Fruit fly (Drosophila melanogaster) whole organism, embryonic: ENCODE results near the gene CG31752.

Experiments used
- CG11695 ChIP-seq: fragments of 200-800 bp; sonication (Bioruptor generic); IDR thresholded peaks from 3 replicates; pipeline ENCODE4 v1.3.6; 2022; ENCODE audit warnings: missing biosample characterization, missing genetic modification characterization
- CG12219 ChIP-seq: fragments of 200-800 bp; sonication (Bioruptor generic); optimal IDR thresholded peaks from 3 replicates; lab custom pipeline; 2018; ENCODE audit warnings: missing biosample characterization, mild to moderate bottlenecking, missing genetic modification characterization
- CG12299 ChIP-seq: fragments of 200-800 bp; sonication (Bioruptor generic); optimal IDR thresholded peaks from 2 replicates; lab custom pipeline; 2018; ENCODE audit warnings: missing biosample characterization, mild to moderate bottlenecking, missing genetic modification characterization
- CG16813 ChIP-seq: fragments of 200-800 bp; sonication (Bioruptor generic); IDR thresholded peaks from 3 replicates; pipeline ENCODE4 v1.3.6; 2022; ENCODE audit warnings: missing biosample characterization, missing genetic modification characterization; ENCODE audit not compliant: partially characterized antibody
- CG18011 ChIP-seq: fragments of 200-800 bp; sonication (Bioruptor generic); optimal IDR thresholded peaks from 2 replicates; lab custom pipeline; 2017; ENCODE audit warnings: missing biosample characterization, missing genetic modification characterization, mild to moderate bottlenecking, moderate library complexity, missing genotype
- CG18599 ChIP-seq: fragments of 200-800 bp; sonication (Bioruptor generic); optimal IDR thresholded peaks from 3 replicates; lab custom pipeline; 2017; ENCODE audit warnings: missing biosample characterization, missing genetic modification characterization, mild to moderate bottlenecking, moderate library complexity, missing genetic modification reagents
- CG3407 ChIP-seq: fragments of 200-800 bp; sonication (Bioruptor generic); optimal IDR thresholded peaks from 2 replicates; lab custom pipeline; 2018; ENCODE audit warnings: missing biosample characterization, mild to moderate bottlenecking, missing genetic modification characterization
- CG34376 ChIP-seq: fragments of 200-800 bp; sonication (Bioruptor generic); optimal IDR thresholded peaks from 2 replicates; lab custom pipeline; 2018; ENCODE audit warnings: missing biosample characterization, mild to moderate bottlenecking, missing genetic modification characterization
- CG4360 ChIP-seq: fragments of 200-800 bp; sonication (Bioruptor generic); IDR thresholded peaks from 2 replicates; pipeline ENCODE4 v1.3.6; 2022; ENCODE audit warnings: missing biosample characterization, missing genetic modification characterization
- CG4617 ChIP-seq: fragments of 200-800 bp; sonication (Bioruptor generic); optimal IDR thresholded peaks from 3 replicates; lab custom pipeline; 2016; ENCODE audit warnings: missing biosample characterization, missing genetic modification characterization, borderline replicate concordance
- CG4854 ChIP-seq: fragments of 200-800 bp; sonication (Bioruptor generic); optimal IDR thresholded peaks from 2 replicates; lab custom pipeline; 2016; ENCODE audit warnings: missing biosample characterization, missing genetic modification characterization, inconsistent platforms
- CG8944 ChIP-seq: fragments of 200-800 bp; sonication (Bioruptor generic); optimal IDR thresholded peaks from 3 replicates; lab custom pipeline; 2016; ENCODE audit warnings: missing biosample characterization, missing genetic modification characterization
- CG9437 ChIP-seq: fragments of 200-800 bp; sonication (Bioruptor generic); optimal IDR thresholded peaks from 2 replicates; lab custom pipeline; 2018; ENCODE audit warnings: missing biosample characterization, mild to moderate bottlenecking, missing genetic modification characterization
- CG9727 ChIP-seq: fragments of 200-800 bp; sonication (Bioruptor generic); optimal IDR thresholded peaks from 3 replicates; lab custom pipeline; 2017; ENCODE audit warnings: missing biosample characterization, mild to moderate bottlenecking, missing genetic modification characterization
- D19B ChIP-seq: fragments of 200-800 bp; sonication (Bioruptor generic); optimal IDR thresholded peaks from 2 replicates; lab custom pipeline; 2017; ENCODE audit warnings: missing biosample characterization, mild to moderate bottlenecking, missing genetic modification characterization
- Eip74EF ChIP-seq, 2 experiments: fragments of 200-800 bp in 1 of 2; fragments of >200 bp in 1 of 2; sonication (Bioruptor generic) in 1 of 2; optimal IDR thresholded peaks; 2 replicates each; lab custom pipeline; 2017 to 2019; ENCODE audit warnings: missing biosample characterization in 2 of 2, missing genetic modification characterization in 2 of 2, mild to moderate bottlenecking in 1 of 2, moderate library complexity in 1 of 2
- HLHmδ ChIP-seq: fragments of 200-800 bp; sonication (Bioruptor generic); optimal IDR thresholded peaks from 2 replicates; lab custom pipeline; 2018; ENCODE audit warnings: missing biosample characterization, mild to moderate bottlenecking, missing genetic modification characterization, moderate library complexity
- Hey ChIP-seq: fragments of 200-800 bp; sonication (Bioruptor generic); optimal IDR thresholded peaks from 3 replicates; lab custom pipeline; 2018; ENCODE audit warnings: missing biosample characterization, mild to moderate bottlenecking, missing genetic modification characterization
- HmgD ChIP-seq: fragments of 200-800 bp; sonication (Bioruptor generic); optimal IDR thresholded peaks from 3 replicates; lab custom pipeline; 2016; ENCODE audit warnings: missing biosample characterization, missing genetic modification characterization
- Hr51 ChIP-seq, 2 experiments: fragments of 200-800 bp; sonication (Bioruptor generic); optimal IDR thresholded peaks; 2 replicates in 1 of 2; 3 replicates in 1 of 2; lab custom pipeline; 2016 to 2018; ENCODE audit warnings: missing biosample characterization in 2 of 2, missing genetic modification characterization in 2 of 2, mild to moderate bottlenecking in 1 of 2, moderate library complexity in 1 of 2
- Meics ChIP-seq: fragments of 200-800 bp; sonication (Bioruptor generic); optimal IDR thresholded peaks from 2 replicates; lab custom pipeline; 2017; ENCODE audit warnings: missing biosample characterization, mild to moderate bottlenecking, missing genetic modification characterization
- Oli ChIP-seq: fragments of 200-800 bp; sonication (Bioruptor generic); optimal IDR thresholded peaks from 2 replicates; lab custom pipeline; 2018; ENCODE audit warnings: missing biosample characterization, mild to moderate bottlenecking, missing genetic modification characterization, moderate library complexity
- PHDP ChIP-seq: fragments of 200-800 bp; sonication (Bioruptor generic); optimal IDR thresholded peaks from 3 replicates; lab custom pipeline; 2018; ENCODE audit warnings: missing biosample characterization, mild to moderate bottlenecking, missing genetic modification characterization, moderate library complexity
- YL-1 ChIP-seq: fragments of 200-800 bp; sonication (Bioruptor generic); optimal IDR thresholded peaks from 3 replicates; lab custom pipeline; 2017; ENCODE audit warnings: missing biosample characterization, mild to moderate bottlenecking, missing genetic modification characterization
- ara ChIP-seq: fragments of 200-800 bp; sonication (Bioruptor generic); IDR thresholded peaks from 2 replicates; pipeline ENCODE4 v1.3.6; 2022; ENCODE audit warnings: missing biosample characterization, missing genetic modification characterization
- az2 ChIP-seq: fragments of 200-800 bp; sonication (Bioruptor generic); optimal IDR thresholded peaks from 3 replicates; lab custom pipeline; 2016; ENCODE audit warnings: missing biosample characterization, missing genetic modification characterization
- bbx ChIP-seq: fragments of 200-800 bp; sonication (Bioruptor generic); IDR thresholded peaks from 2 replicates; pipeline ENCODE4 v1.3.6; 2022; ENCODE audit warnings: missing biosample characterization, missing genetic modification characterization; ENCODE audit not compliant: partially characterized antibody
- cad ChIP-seq: fragments of >200 bp; optimal IDR thresholded peaks from 2 replicates; lab custom pipeline; 2017; ENCODE audit warnings: missing biosample characterization, missing genetic modification characterization
- cg ChIP-seq: fragments of 200-800 bp; sonication (Bioruptor generic); optimal IDR thresholded peaks from 3 replicates; lab custom pipeline; 2019; ENCODE audit warnings: missing biosample characterization, mild to moderate bottlenecking, missing genetic modification characterization, moderate library complexity
- chif ChIP-seq, 2 experiments: fragments of 200-800 bp; sonication (Bioruptor generic); optimal IDR thresholded peaks; 3 replicates each; lab custom pipeline; 2016; ENCODE audit warnings: missing biosample characterization in 2 of 2, missing genetic modification characterization in 2 of 2
- dmrt99B ChIP-seq: fragments of 200-800 bp; sonication (Bioruptor generic); optimal IDR thresholded peaks from 2 replicates; lab custom pipeline; 2018; ENCODE audit warnings: missing biosample characterization, mild to moderate bottlenecking, missing genetic modification characterization, moderate library complexity
- ewg ChIP-seq: fragments of 200-800 bp; sonication (Bioruptor generic); optimal IDR thresholded peaks from 3 replicates; lab custom pipeline; 2017; ENCODE audit warnings: mild to moderate bottlenecking, missing biosample characterization, missing genetic modification reagents, missing genetic modification characterization
- fd96Cb ChIP-seq: fragments of 200-800 bp; sonication (Bioruptor generic); optimal IDR thresholded peaks from 2 replicates; lab custom pipeline; 2018; ENCODE audit warnings: missing biosample characterization, mild to moderate bottlenecking, missing genetic modification characterization, moderate library complexity
- gem ChIP-seq: fragments of 200-800 bp; sonication (Bioruptor generic); optimal IDR thresholded peaks from 2 replicates; lab custom pipeline; 2019; ENCODE audit warnings: missing biosample characterization, mild to moderate bottlenecking, missing genetic modification characterization, moderate library complexity
- gt ChIP-seq: fragments of 200-800 bp; sonication (Bioruptor generic); IDR thresholded peaks from 2 replicates; pipeline ENCODE4 v1.3.6; 2022; ENCODE audit warnings: missing biosample characterization, missing genetic modification characterization
- hkb ChIP-seq, 2 experiments: fragments of 200-800 bp in 1 of 2; fragments of >200 bp in 1 of 2; sonication (Bioruptor generic) in 1 of 2; IDR thresholded peaks in 1 of 2; optimal IDR thresholded peaks in 1 of 2; 2 replicates each; pipeline versions ENCODE4 v1.3.6 to Lab custom; 2017 to 2022; ENCODE audit warnings: missing biosample characterization in 1 of 2, missing genetic modification characterization in 1 of 2
- ind ChIP-seq: fragments of 200-800 bp; sonication (Bioruptor generic); optimal IDR thresholded peaks from 3 replicates; lab custom pipeline; 2016; ENCODE audit warnings: missing biosample characterization, missing genetic modification characterization
- klu ChIP-seq: fragments of 200-800 bp; sonication (Bioruptor generic); IDR thresholded peaks from 2 replicates; pipeline ENCODE4 v1.3.6; 2022; ENCODE audit warnings: missing biosample characterization, missing genetic modification characterization
- lilli ChIP-seq: fragments of 200-800 bp; sonication (Bioruptor generic); optimal IDR thresholded peaks from 3 replicates; lab custom pipeline; 2016; ENCODE audit warnings: missing biosample characterization, missing genetic modification characterization
- lola ChIP-seq, 3 experiments: fragments of >200 bp in 2 of 3; fragments of 200-800 bp in 1 of 3; sonication (Bioruptor generic) in 1 of 3; optimal IDR thresholded peaks; 2 replicates each; lab custom pipeline; 2017 to 2019; ENCODE audit warnings: missing biosample characterization in 3 of 3, missing genetic modification characterization in 3 of 3, mild to moderate bottlenecking in 1 of 3, moderate library complexity in 1 of 3
- lov ChIP-seq, 2 experiments: fragments of 200-800 bp in 1 of 2; fragments of >200 bp in 1 of 2; sonication (Bioruptor generic) in 1 of 2; IDR thresholded peaks in 1 of 2; optimal IDR thresholded peaks in 1 of 2; 2 replicates in 1 of 2; 3 replicates in 1 of 2; pipeline versions ENCODE4 v1.3.6 to Lab custom; 2017 to 2022; ENCODE audit warnings: missing biosample characterization in 1 of 2, missing genetic modification characterization in 1 of 2
- pb ChIP-seq: fragments of 200-800 bp; sonication (Bioruptor generic); optimal IDR thresholded peaks from 3 replicates; lab custom pipeline; 2016; ENCODE audit warnings: missing biosample characterization, missing genetic modification characterization
- peb ChIP-seq: fragments of 200-800 bp; sonication (Bioruptor generic); IDR thresholded peaks from 2 replicates; pipeline ENCODE4 v1.3.6; 2022; ENCODE audit warnings: missing biosample characterization, missing genetic modification characterization
- scrt ChIP-seq: fragments of 200-800 bp; sonication (Bioruptor generic); optimal IDR thresholded peaks from 2 replicates; lab custom pipeline; 2018; ENCODE audit warnings: missing biosample characterization, mild to moderate bottlenecking, missing genetic modification characterization, moderate library complexity
- sd ChIP-seq: fragments of 200-800 bp; sonication (Bioruptor generic); optimal IDR thresholded peaks from 3 replicates; lab custom pipeline; 2018; ENCODE audit warnings: missing biosample characterization, mild to moderate bottlenecking, missing genetic modification characterization, moderate library complexity
- sqz ChIP-seq: fragments of 200-800 bp; sonication (Bioruptor generic); optimal IDR thresholded peaks from 3 replicates; lab custom pipeline; 2018; ENCODE audit warnings: missing biosample characterization, mild to moderate bottlenecking, missing genetic modification characterization
- wdn ChIP-seq: fragments of 200-800 bp; sonication (Bioruptor generic); IDR thresholded peaks from 2 replicates; pipeline ENCODE4 v1.3.6; 2022; ENCODE audit warnings: missing biosample characterization, missing genetic modification characterization
- wor ChIP-seq: fragments of 200-800 bp; sonication (Bioruptor generic); IDR thresholded peaks from 2 replicates; pipeline ENCODE4 v1.3.6; 2022; ENCODE audit warnings: missing biosample characterization, missing genetic modification characterization

Gene CG31752

dm6 chr2L:18857635-18858059 is 16.5 kb upstream of the CG31752 start (continued):
- TF ChIP-seq Oli: peak; percentile 93
- peak; percentile 82 for TF ChIP-seq CG3407 (GFP tag; lab: Kevin White, UChicago)
- peak; percentile 95 for TF ChIP-seq PHDP (tag; lab: Kevin White, UChicago)
- peak; percentile 95 for TF ChIP-seq CG18599 (GFP tag; lab: Kevin White, UChicago)
- TF ChIP-seq lola (GFP tag; optimal IDR thresholded peaks at IDR 0.05; lab: Kevin White, UChicago): peak in 1 of 3 experiments; percentile 79
- no peak for TF ChIP-seq cad
- peak; percentile 77 for TF ChIP-seq sd
- TF ChIP-seq CG12219: peak; percentile 87
- peak; percentile 92 for TF ChIP-seq az2 (GFP tag; lab: Kevin White, UChicago)
- TF ChIP-seq HmgD (GFP tag; lab: Kevin White, UChicago): peak; percentile 48
- TF ChIP-seq lilli (GFP tag; lab: Kevin White, UChicago): peak; percentile 95
- peak; percentile 91 for TF ChIP-seq CG12299 (tag; lab: Kevin White, UChicago)
- peak; percentile 55 for TF ChIP-seq CG4360 (GFP tag; lab: Robert Waterston, UW)
- TF ChIP-seq gt: peak; percentile 65
- peak; percentile 72 for TF ChIP-seq CG4617 (GFP tag; lab: Kevin White, UChicago)
- TF ChIP-seq fd96Cb (tag; lab: Kevin White, UChicago): peak; percentile 89
- TF ChIP-seq wdn: peak; percentile 88
- peak; percentile 83 for TF ChIP-seq ewg (GFP tag; lab: Kevin White, UChicago)
- TF ChIP-seq D19B: peak; percentile 98
- peak; percentile 78 for TF ChIP-seq klu (GFP tag; lab: Robert Waterston, UW)
- peak; percentile 77 to 94 for TF ChIP-seq Hr51 (GFP tag; optimal IDR thresholded peaks at IDR 0.05; lab: Kevin White, UChicago)
- TF ChIP-seq CG4854 (GFP tag; lab: Kevin White, UChicago): peak; percentile 47
- peak; percentile 84 for TF ChIP-seq CG18011 (GFP tag; lab: Kevin White, UChicago)
- TF ChIP-seq CG11695: peak; percentile 88
- TF ChIP-seq Meics (GFP tag; lab: Kevin White, UChicago): peak; percentile 91
- peak; percentile 73 for TF ChIP-seq CG9437
- peak; percentile 86 for TF ChIP-seq ara (GFP tag; lab: Robert Waterston, UW)
- no peak for TF ChIP-seq lov (optimal IDR thresholded peaks at IDR 0.05; lab: Kevin White, UChicago)
- peak; percentile 85; the same call in 2 of the 3 replicates for TF ChIP-seq lov (GFP tag; IDR thresholded peaks at IDR 0.05; lab: Robert Waterston, UW)
- peak; percentile 59 for TF ChIP-seq YL-1 (GFP tag; lab: Kevin White, UChicago)
- no peak for TF ChIP-seq cg (GFP tag; lab: Kevin White, UChicago)
- TF ChIP-seq Eip74EF (GFP tag; optimal IDR thresholded peaks at IDR 0.05; lab: Kevin White, UChicago): no peak
- peak; percentile 82 for TF ChIP-seq scrt
- no peak for TF ChIP-seq CG16813 (GFP tag; lab: Robert Waterston, UW)
- TF ChIP-seq pb (GFP tag; lab: Kevin White, UChicago): peak; percentile 53
- peak; percentile 74 for TF ChIP-seq Hey
- peak; percentile 91 for TF ChIP-seq ind (GFP tag; lab: Kevin White, UChicago)
- no peak for TF ChIP-seq bbx
- TF ChIP-seq CG34376 (GFP tag; lab: Kevin White, UChicago): peak; percentile 82
- TF ChIP-seq hkb (optimal IDR thresholded peaks at IDR 0.05; lab: Kevin White, UChicago): no peak
- peak; percentile 92 for TF ChIP-seq hkb (GFP tag; IDR thresholded peaks at IDR 0.05; lab: Robert Waterston, UW)
- peak; percentile 69 for TF ChIP-seq CG9727 (GFP tag; lab: Kevin White, UChicago)
- peak; percentile 96 for TF ChIP-seq gem (tag; lab: Kevin White, UChicago)
- TF ChIP-seq chif (GFP tag; optimal IDR thresholded peaks at IDR 0.05; lab: Kevin White, UChicago): peak; percentile 87 to 93
- TF ChIP-seq peb: peak; percentile 81
- peak; percentile 88 for TF ChIP-seq CG8944 (GFP tag; lab: Kevin White, UChicago)
- peak; percentile 90 for TF ChIP-seq dmrt99B (tag; lab: Kevin White, UChicago)
- TF ChIP-seq sqz (GFP tag; lab: Kevin White, UChicago): peak; percentile 76
- TF ChIP-seq HLHmδ (GFP tag; lab: Kevin White, UChicago): no peak
- TF ChIP-seq wor (GFP tag; lab: Robert Waterston, UW): peak; percentile 83
